Worm (Caenorhabditis elegans) whole organism, L1 larva: Measurements from ENCODE around the gene clec-40.

ENCODE experiments used
- ceh-63 ChIP-seq: fragments of 200-800 bp; sonication (Bioruptor generic); optimal IDR thresholded peaks from 2 replicates; lab custom pipeline; 2018; ENCODE audit warnings: mild to moderate bottlenecking, missing genetic modification characterization, missing compliant biosample characterization
- ces-1 ChIP-seq: fragments of 150-350 bp; optimal IDR thresholded peaks from 2 replicates; lab custom pipeline; 2014; ENCODE audit warnings: missing biosample characterization, missing genetic modification reagents, missing genetic modification characterization
- dpl-1 ChIP-seq, 3 experiments: fragments of 150-350 bp in 2 of 3; sonication (generic microtip) in 1 of 3; optimal IDR thresholded peaks; 2 replicates each; lab custom pipeline; 2014 to 2017; ENCODE audit warnings: missing biosample characterization in 3 of 3, missing genetic modification characterization in 3 of 3, missing genetic modification reagents in 3 of 3
- egl-13 ChIP-seq: sonication (generic microtip); optimal IDR thresholded peaks from 2 replicates; lab custom pipeline; 2016; ENCODE audit warnings: missing genotype, missing genetic modification reagents, missing genetic modification characterization, missing compliant biosample characterization
- egl-27 ChIP-seq, 2 experiments: fragments of 150-350 bp in 1 of 2; sonication (generic microtip); optimal IDR thresholded peaks; 3 replicates each; lab custom pipeline; 2017 to 2018; ENCODE audit warnings: missing biosample characterization in 2 of 2, missing genetic modification characterization in 2 of 2, missing genetic modification reagents in 2 of 2
- hlh-4 ChIP-seq: sonication (generic microtip); optimal IDR thresholded peaks from 2 replicates; lab custom pipeline; 2016; ENCODE audit warnings: mild to moderate bottlenecking, missing genetic modification characterization, missing compliant biosample characterization
- lin-35 ChIP-seq, 2 experiments: fragments of 150-350 bp; optimal IDR thresholded peaks; 2 replicates each; lab custom pipeline; 2014; ENCODE audit warnings: missing biosample characterization in 2 of 2, missing genetic modification characterization in 2 of 2, missing genetic modification reagents in 2 of 2
- nhr-20 ChIP-seq: sonication (generic microtip); optimal IDR thresholded peaks from 2 replicates; lab custom pipeline; 2016; ENCODE audit warnings: mild to moderate bottlenecking, missing genetic modification characterization, missing compliant biosample characterization
- snpc-4 ChIP-seq: fragments of 150-350 bp; optimal IDR thresholded peaks from 2 replicates; lab custom pipeline; 2014; ENCODE audit warnings: missing biosample characterization, missing genetic modification characterization
- sup-37 ChIP-seq: fragments of 200-800 bp; sonication (Bioruptor generic); optimal IDR thresholded peaks from 2 replicates; lab custom pipeline; 2018; ENCODE audit warnings: mild to moderate bottlenecking, missing genetic modification characterization, missing compliant biosample characterization
- unc-62 ChIP-seq: fragments of 150-350 bp; optimal IDR thresholded peaks from 2 replicates; lab custom pipeline; 2014; ENCODE audit warnings: missing biosample characterization, missing genetic modification reagents, missing genetic modification characterization

- TF ChIP-seq lin-35 (GFP tag; optimal IDR thresholded peaks at IDR 0.05; lab: Kevin White, UChicago) (no peak), egl-13 (tag; lab: Kevin White, UChicago) (no peak), ces-1 (no peak), egl-27 (tag; optimal IDR thresholded peaks at IDR 0.05; lab: Kevin White, UChicago) (no peak), dpl-1 (GFP tag; optimal IDR thresholded peaks at IDR 0.05; lab: Kevin White, UChicago) (no peak), unc-62 (GFP tag; lab: Kevin White, UChicago) (no peak), sup-37 (GFP tag; lab: Kevin White, UChicago) (no peak), snpc-4 (tag; lab: Kevin White, UChicago) (no peak), hlh-4 (no peak), ceh-63 (GFP tag; lab: Kevin White, UChicago) (no peak), nhr-20 (tag; lab: Kevin White, UChicago) (no peak)
Observed at ce11 chrV:16861719-16862118, 20.9 kb upstream of the clec-40 start, which contains the start of the genes clec-32 and clec-24.
